Worm (Caenorhabditis elegans): ENCODE data around the gene C09B9.85.
A peak's percentile ranks its signal among the peaks of the same experiment; 100 is the strongest.

The C09B9.85 gene

DNA sequence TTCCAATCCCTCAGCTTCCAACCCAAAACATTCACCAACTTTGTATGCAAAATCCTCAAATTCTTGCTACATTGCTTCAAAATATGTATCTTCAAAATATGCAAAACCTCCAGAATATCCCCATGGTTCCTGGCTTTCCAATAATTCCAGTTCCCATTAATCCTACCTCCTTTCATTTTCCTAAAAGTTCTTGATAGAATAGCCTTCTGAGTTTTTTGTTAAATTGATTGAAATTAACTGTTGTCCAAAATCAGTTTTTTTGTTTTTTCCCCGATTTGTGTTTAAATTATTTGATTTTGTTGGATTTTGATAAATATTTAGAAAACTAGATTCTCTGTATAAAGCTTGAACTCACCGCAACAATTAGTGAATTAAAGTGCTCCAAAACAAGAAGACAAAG is 20.4 kb downstream of the C09B9.85 start:
- TF ChIP-seq ceh-31 (tag; optimal IDR thresholded peaks at IDR 0.05) (no peak), hlh-8 (tag; optimal IDR thresholded peaks at IDR 0.05) (no peak), C08G9.2 (tag; optimal IDR thresholded peaks at IDR 0.05) (no peak), pax-1 (tag; optimal IDR thresholded peaks at IDR 0.05) (no peak), rnt-1 (tag; optimal IDR thresholded peaks at IDR 0.05) (no peak), elt-2 (tag; optimal IDR thresholded peaks at IDR 0.05) (no peak), pha-4 (tag; optimal IDR thresholded peaks at IDR 0.05) (no peak), unc-3 (GFP tag; conservative IDR thresholded peaks at IDR 0.05) (no peak), unc-3 (tag; optimal IDR thresholded peaks at IDR 0.05) (no peak), T23F11.4 (GFP tag; optimal IDR thresholded peaks at IDR 0.05) (no peak), ceh-45 (GFP tag; IDR thresholded peaks at IDR 0.05) (no peak), ceh-6 (GFP tag; optimal IDR thresholded peaks at IDR 0.05) (no peak), unc-55 (GFP tag; optimal IDR thresholded peaks at IDR 0.05) (no peak), dve-1 (tag; optimal IDR thresholded peaks at IDR 0.05) (no peak), hlh-15 (tag; optimal IDR thresholded peaks at IDR 0.05) (no peak), syd-9 (tag; optimal IDR thresholded peaks at IDR 0.05) (no peak), tbx-2 (tag; optimal IDR thresholded peaks at IDR 0.05) (no peak), ama-1 (optimal IDR thresholded peaks at IDR 0.05) (no peak), pag-3 (tag; optimal IDR thresholded peaks at IDR 0.05; ENCODE audit: borderline replicate concordance) (no peak), odd-2 (tag; optimal IDR thresholded peaks at IDR 0.05) (no peak)

DNA sequence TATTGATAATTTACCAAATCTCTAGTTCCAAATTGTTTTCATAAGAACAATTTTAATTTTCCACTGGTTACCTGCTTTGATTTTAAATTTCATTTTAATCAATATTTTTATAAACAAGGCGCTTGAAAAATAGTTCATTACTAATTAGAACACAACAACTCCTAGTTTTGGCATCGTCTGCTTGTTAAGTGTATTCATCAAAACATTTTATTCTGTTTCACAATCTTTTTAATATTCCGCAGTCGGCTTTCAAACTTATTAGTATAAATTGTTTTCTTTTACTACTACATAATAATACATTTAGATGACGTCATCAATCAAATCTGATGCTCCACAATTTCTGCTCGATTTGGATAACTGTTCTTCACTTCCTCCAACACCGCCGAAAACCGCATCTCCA is 23.1 kb downstream of the C09B9.85 start, which contains the start of gene pes-1:
Gene pes-1, plus strand, starts transcription at position 301 of the 400 bp plus-strand sequence.
- TF ChIP-seq fkh-10 (GFP tag; optimal IDR thresholded peaks at IDR 0.05): no peak
- no peak for TF ChIP-seq ztf-16 (tag; optimal IDR thresholded peaks at IDR 0.05)
- TF ChIP-seq mec-3 (tag; optimal IDR thresholded peaks at IDR 0.05; ENCODE audit: borderline replicate concordance): no peak
- TF ChIP-seq unc-86 (tag; optimal IDR thresholded peaks at IDR 0.05): no peak
- TF ChIP-seq ceh-22 (tag; optimal IDR thresholded peaks at IDR 0.05): no peak
- TF ChIP-seq ceh-9 (tag; optimal IDR thresholded peaks at IDR 0.05): no peak
- no peak for TF ChIP-seq ceh-19 (GFP tag; optimal IDR thresholded peaks at IDR 0.05)
- TF ChIP-seq hlh-13 (GFP tag; optimal IDR thresholded peaks at IDR 0.05): no peak
- TF ChIP-seq dmd-4 (tag; optimal IDR thresholded peaks at IDR 0.05; ENCODE audit: borderline replicate concordance): no peak
- no peak for TF ChIP-seq C08G9.2 (tag; optimal IDR thresholded peaks at IDR 0.05)
- no peak for TF ChIP-seq ceh-48 (tag; optimal IDR thresholded peaks at IDR 0.05)
- no peak for TF ChIP-seq rnt-1 (tag; optimal IDR thresholded peaks at IDR 0.05)
- no peak for TF ChIP-seq Y22D7AL.16 (tag; optimal IDR thresholded peaks at IDR 0.05)
- TF ChIP-seq madf-2 (tag; optimal IDR thresholded peaks at IDR 0.05): no peak
- no peak for TF ChIP-seq unc-42 (tag; optimal IDR thresholded peaks at IDR 0.05)
- no peak for TF ChIP-seq ceh-31 (tag; optimal IDR thresholded peaks at IDR 0.05)
- TF ChIP-seq sox-4 (tag; optimal IDR thresholded peaks at IDR 0.05): no peak
- no peak for TF ChIP-seq fkh-6 (tag; optimal IDR thresholded peaks at IDR 0.05)
- no peak for TF ChIP-seq ama-1 (optimal IDR thresholded peaks at IDR 0.05)
- no peak for TF ChIP-seq ref-2 (tag; optimal IDR thresholded peaks at IDR 0.05)

DNA sequence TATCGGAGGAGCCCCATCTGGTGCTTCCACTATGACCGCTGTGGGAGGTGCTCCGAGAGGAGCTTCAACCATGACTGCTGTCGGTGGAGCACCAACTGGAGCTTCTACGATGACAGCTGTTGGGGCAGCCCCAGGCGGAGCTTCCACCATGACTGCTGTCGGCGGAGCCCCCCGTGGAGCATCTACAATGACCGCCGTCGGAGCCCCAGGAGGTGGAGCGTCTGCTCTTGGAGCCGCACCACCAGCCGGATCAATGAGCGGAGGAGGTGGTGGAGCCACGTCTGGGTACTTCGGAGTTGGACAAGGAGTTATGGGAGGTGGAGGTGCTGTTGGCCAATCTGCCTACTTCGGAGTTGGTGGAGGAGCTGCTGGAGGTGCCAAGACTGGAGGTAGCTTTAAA is 28.6 kb downstream of the C09B9.85 start:
- TF ChIP-seq ref-2 (tag; optimal IDR thresholded peaks at IDR 0.05) (peak; percentile 4), che-1 (tag; optimal IDR thresholded peaks at IDR 0.05) (no peak)

DNA sequence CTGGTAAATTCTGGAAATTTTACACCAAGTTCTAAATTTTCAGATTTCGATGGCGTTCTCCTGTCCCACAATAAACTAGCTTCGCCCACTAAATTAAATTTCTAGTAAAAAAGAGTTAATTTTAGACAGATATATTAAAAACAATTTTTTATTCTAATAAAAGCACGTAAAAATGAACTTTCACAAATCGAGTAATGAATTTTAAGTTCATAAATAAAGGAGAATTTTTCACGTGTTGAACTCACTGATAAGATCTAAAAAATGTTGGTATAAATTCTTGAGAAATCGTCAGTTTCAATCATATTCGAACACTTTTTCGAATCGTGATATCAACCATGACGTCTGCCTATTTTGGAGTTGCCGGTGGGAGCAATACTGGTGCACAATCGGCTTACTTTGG is 29.7 kb downstream of the C09B9.85 start, which contains the start of gene ssq-2:
Gene ssq-2, plus strand, starts transcription at position 301 of the 400 bp plus-strand sequence.
- TF ChIP-seq ceh-31 (tag; optimal IDR thresholded peaks at IDR 0.05): no peak
- no peak for TF ChIP-seq eyg-1 (tag; optimal IDR thresholded peaks at IDR 0.05)
- no peak for TF ChIP-seq mec-3 (tag; optimal IDR thresholded peaks at IDR 0.05; ENCODE audit: borderline replicate concordance)

Data from whole organism, late embryonic.